Fruit fly (Drosophila melanogaster) whole organism, wandering third instar larva: ENCODE measurements around the gene TotC.

ENCODE experiments used
- Dfd ChIP-seq: fragments of >200 bp; optimal IDR thresholded peaks from 2 replicates; lab custom pipeline; 2017; ENCODE audit warnings: missing biosample characterization, missing genetic modification characterization
- Hnf4 ChIP-seq: fragments of 200-800 bp; sonication (Bioruptor generic); optimal IDR thresholded peaks from 2 replicates; lab custom pipeline; 2016; ENCODE audit warnings: missing biosample characterization, mild to moderate bottlenecking, missing genetic modification characterization
- Hr78 ChIP-seq: fragments of >200 bp; optimal IDR thresholded peaks from 2 replicates; lab custom pipeline; 2017; ENCODE audit warnings: missing biosample characterization, missing genetic modification characterization
- Myc ChIP-seq: fragments of >200 bp; optimal IDR thresholded peaks from 2 replicates; lab custom pipeline; 2017
- dmrt93B ChIP-seq: fragments of 200-800 bp; sonication (Bioruptor generic); optimal IDR thresholded peaks from 2 replicates; lab custom pipeline; 2018; ENCODE audit warnings: missing biosample characterization, mild to moderate bottlenecking, missing genetic modification characterization
- h ChIP-seq: fragments of 200-800 bp; sonication (Bioruptor generic); optimal IDR thresholded peaks from 3 replicates; lab custom pipeline; 2016; ENCODE audit warnings: missing biosample characterization, mild to moderate bottlenecking, missing genetic modification characterization
- pan ChIP-seq: fragments of >200 bp; optimal IDR thresholded peaks from 2 replicates; lab custom pipeline; 2017

DNA sequence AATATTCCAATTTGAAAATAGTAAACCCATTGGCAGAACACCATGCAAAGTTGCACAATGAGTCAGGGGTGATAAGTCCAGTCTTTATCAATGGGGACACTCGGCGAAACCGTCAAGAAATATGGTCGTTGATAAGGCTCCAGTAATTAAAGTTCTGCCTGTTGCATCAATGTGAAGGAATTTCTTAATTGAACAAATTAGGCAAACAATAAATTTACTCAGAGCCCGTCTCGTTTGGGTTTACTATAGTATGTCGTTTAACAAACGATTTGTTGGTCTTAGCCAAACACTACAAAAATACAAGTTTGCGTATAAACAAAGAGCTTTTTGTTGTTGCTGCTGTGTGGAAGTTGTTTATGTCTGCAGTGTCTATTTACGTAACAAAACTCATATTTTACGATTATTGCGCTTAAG, 38.0 kb upstream of the TotC start:
- TF ChIP-seq Hnf4 (GFP tag; lab: Kevin White, UChicago) (no peak), Myc (lab: Kevin White, UChicago) (no peak), Hr78 (GFP tag; lab: Kevin White, UChicago) (no peak), h (no peak), pan (lab: Kevin White, UChicago) (no peak), dmrt93B (GFP tag; lab: Kevin White, UChicago) (no peak), Dfd (GFP tag; lab: Kevin White, UChicago) (no peak)
